Fruit fly (Drosophila melanogaster): ENCODE data around the gene CG11929.

CG11929 gene

dm6 chr2L:4726021-4726420, 43.5 kb downstream of the CG11929 start (continued):
- TF ChIP-seq CG17186 (GFP tag; optimal IDR thresholded peaks at IDR 0.05) (no peak), klu (GFP tag; IDR thresholded peaks at IDR 0.05) (no peak), CG18011 (GFP tag; optimal IDR thresholded peaks at IDR 0.05) (peak; percentile 97), H2.0 (GFP tag; IDR thresholded peaks at IDR 0.05) (no peak), CG10979 (tag; optimal IDR thresholded peaks at IDR 0.05) (no peak), CG2116 (GFP tag; optimal IDR thresholded peaks at IDR 0.05) (peak; percentile 32), CG2129 (GFP tag; IDR thresholded peaks at IDR 0.05; ENCODE audit: partially characterized antibody) (no peak), CG5245 (GFP tag; optimal IDR thresholded peaks at IDR 0.05) (no peak), Sry-δ (GFP tag; optimal IDR thresholded peaks at IDR 0.05) (no peak), CG3838 (GFP tag; optimal IDR thresholded peaks at IDR 0.05) (no peak), CG32767 (GFP tag; IDR thresholded peaks at IDR 0.05) (no peak), tna (GFP tag; IDR thresholded peaks at IDR 0.05; ENCODE audit: partially characterized antibody) (no peak), CG17328 (GFP tag; IDR thresholded peaks at IDR 0.05) (no peak), CG10366 (GFP tag; IDR thresholded peaks at IDR 0.05) (no peak), ap (GFP tag; IDR thresholded peaks at IDR 0.05) (no peak), slou (GFP tag; optimal IDR thresholded peaks at IDR 0.05) (peak; percentile 8), az2 (GFP tag; optimal IDR thresholded peaks at IDR 0.05) (no peak), B-H1 (GFP tag; IDR thresholded peaks at IDR 0.05) (no peak), CG1832 (GFP tag; optimal IDR thresholded peaks at IDR 0.05) (no peak), Hsf (GFP tag; optimal IDR thresholded peaks at IDR 0.05) (no peak), knrl (GFP tag; IDR thresholded peaks at IDR 0.05; ENCODE audit: partially characterized antibody) (peak; percentile 34; the same call in 2 of the 3 replicates), Gug (GFP tag; IDR thresholded peaks at IDR 0.05) (no peak), CG4730 (GFP tag; IDR thresholded peaks at IDR 0.05) (no peak), peb (GFP tag; IDR thresholded peaks at IDR 0.05) (no peak), pum (GFP tag; optimal IDR thresholded peaks at IDR 0.05) (no peak), maf-S (GFP tag; optimal IDR thresholded peaks at IDR 0.05) (no peak), seq (GFP tag; IDR thresholded peaks at IDR 0.05) (no peak), Fer1 (GFP tag; optimal IDR thresholded peaks at IDR 0.05) (no peak), CG11695 (GFP tag; IDR thresholded peaks at IDR 0.05) (no peak), Deaf1 (tag; optimal IDR thresholded peaks at IDR 0.05) (no peak), Taf1 (GFP tag; IDR thresholded peaks at IDR 0.05) (no peak), C15 (GFP tag; IDR thresholded peaks at IDR 0.05) (no peak), CG14667 (GFP tag; IDR thresholded peaks at IDR 0.05) (no peak), CG4360 (GFP tag; IDR thresholded peaks at IDR 0.05) (no peak), Bdp1 (GFP tag; optimal IDR thresholded peaks at IDR 0.05) (no peak), CG10543 (GFP tag; optimal IDR thresholded peaks at IDR 0.05) (no peak), HLH3B (GFP tag; IDR thresholded peaks at IDR 0.05) (no peak), Hr39 (optimal IDR thresholded peaks at IDR 0.05) (no peak), Atf6 (GFP tag; IDR thresholded peaks at IDR 0.05) (no peak), Scr (GFP tag; IDR thresholded peaks at IDR 0.05; ENCODE audit: partially characterized antibody) (no peak), CG7786 (GFP tag; optimal IDR thresholded peaks at IDR 0.05) (no peak), CG10267 (tag; optimal IDR thresholded peaks at IDR 0.05) (no peak), ci (GFP tag; IDR thresholded peaks at IDR 0.05) (no peak), bsh (GFP tag; optimal IDR thresholded peaks at IDR 0.05) (no peak), CTCF (GFP tag; optimal IDR thresholded peaks at IDR 0.05) (peak; percentile 84), Camta (GFP tag; optimal IDR thresholded peaks at IDR 0.05) (no peak), ham (GFP tag; IDR thresholded peaks at IDR 0.05) (no peak), nmo (GFP tag; optimal IDR thresholded peaks at IDR 0.05) (no peak), sug (tag; optimal IDR thresholded peaks at IDR 0.05) (no peak), CG10565 (GFP tag; optimal IDR thresholded peaks at IDR 0.05) (no peak), CG2712 (tag; optimal IDR thresholded peaks at IDR 0.05) (no peak), CG14860 (GFP tag; IDR thresholded peaks at IDR 0.05; ENCODE audit: partially characterized antibody) (0 out of 3 replicates have a peak, but pooled peaks have one; percentile 12), nerfin-2 (GFP tag; IDR thresholded peaks at IDR 0.05; ENCODE audit: partially characterized antibody) (no peak)
